Worm (Caenorhabditis elegans): ENCODE data around the gene F47B8.3.

DNA sequence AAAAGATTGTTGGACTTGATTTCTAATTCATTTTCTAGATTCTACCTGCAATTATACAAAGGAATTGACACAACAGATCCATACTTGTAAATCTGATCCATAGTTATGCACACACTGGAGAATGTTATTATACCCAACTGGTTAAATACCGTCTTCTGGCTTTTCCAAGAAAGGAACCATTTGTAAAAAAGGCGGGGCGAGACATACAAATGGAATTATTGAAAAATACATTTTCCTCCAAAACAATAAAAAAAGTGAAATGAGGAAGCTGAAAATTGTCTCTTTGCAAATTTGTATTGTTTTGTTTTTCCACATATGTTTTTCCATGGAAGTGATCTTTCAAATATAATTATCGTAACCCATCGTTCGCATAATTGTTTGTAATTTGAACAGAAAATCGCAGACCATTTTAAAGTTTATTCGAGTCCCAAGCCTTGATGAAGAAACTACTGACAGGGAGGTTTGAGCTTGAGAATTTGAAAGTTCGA is 40.5 kb downstream of the F47B8.3 start, which contains the start of the genes srt-74 and F40G12.9:
- TF ChIP-seq ztf-29 (GFP tag; IDR thresholded peaks at IDR 0.05) (no peak), T22C8.4 (GFP tag; IDR thresholded peaks at IDR 0.05) (no peak), flt-1 (GFP tag; IDR thresholded peaks at IDR 0.05) (no peak), ztf-23 (GFP tag; IDR thresholded peaks at IDR 0.05) (no peak)
